Worm (Caenorhabditis elegans): ENCODE measurements around the gene cec-5.

ce11 chrIV:7608111-7608510, 28.2 kb upstream of the cec-5 start:
- TF ChIP-seq him-1 (tag; optimal IDR thresholded peaks at IDR 0.05) (no peak), dao-5 (tag; optimal IDR thresholded peaks at IDR 0.05) (no peak), W03F9.2 (tag; optimal IDR thresholded peaks at IDR 0.05) (no peak)
